Worm (Caenorhabditis elegans): ENCODE measurements around the gene gst-41.

DNA sequence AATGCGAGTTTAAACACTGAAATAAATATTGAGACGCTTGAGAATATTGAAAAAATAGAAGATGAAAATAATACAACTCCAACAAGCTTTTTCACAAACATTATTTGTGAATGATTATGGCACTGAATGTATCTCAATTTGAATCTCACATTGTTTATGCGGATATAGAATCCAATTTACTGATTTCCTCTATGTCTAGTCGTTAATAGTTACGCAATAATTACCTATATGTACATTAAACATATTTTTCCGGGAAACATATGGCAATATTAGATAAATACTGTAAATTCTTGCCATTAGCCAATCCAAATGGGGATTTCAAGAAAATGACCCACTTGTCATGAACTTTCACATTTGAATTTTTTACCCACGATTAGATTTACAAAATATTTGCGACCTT is 3.7 kb downstream of the gst-41 start, which contains the start of gene srx-9:
- TF ChIP-seq let-607 (tag; optimal IDR thresholded peaks at IDR 0.05) (no peak), Y53G8AR.9 (GFP tag; conservative IDR thresholded peaks at IDR 0.05) (no peak), nfya-2 (GFP tag; IDR thresholded peaks at IDR 0.05) (no peak), ztf-22 (GFP tag; optimal IDR thresholded peaks at IDR 0.05) (no peak), pbrm-1 (GFP tag; IDR thresholded peaks at IDR 0.05) (no peak), Y79H2A.3 (GFP tag; conservative IDR thresholded peaks at IDR 0.05) (no peak), snpc-4 (GFP tag; optimal IDR thresholded peaks at IDR 0.05) (no peak), snpc-4 (tag; optimal IDR thresholded peaks at IDR 0.05) (no peak), hmg-1.2 (GFP tag; IDR thresholded peaks at IDR 0.05) (no peak), lin-35 (GFP tag; optimal IDR thresholded peaks at IDR 0.05) (no peak), F57C9.4 (tag; optimal IDR thresholded peaks at IDR 0.05) (no peak), F22D6.2 (tag; optimal IDR thresholded peaks at IDR 0.05) (no peak), hlh-26 (GFP tag; conservative IDR thresholded peaks at IDR 0.05) (no peak)
